Fruit fly (Drosophila melanogaster) whole organism, embryonic: ENCODE measurements around the gene Caper.
A peak's percentile ranks its signal among the peaks of the same experiment; 100 is the strongest.

ENCODE experiments used
- Bdp1 ChIP-seq: fragments of 200-800 bp; sonication (Bioruptor generic); optimal IDR thresholded peaks from 3 replicates; lab custom pipeline; 2016; ENCODE audit warnings: missing biosample characterization, missing genetic modification characterization
- Blimp-1 ChIP-seq: fragments of 200-800 bp; sonication (Bioruptor generic); optimal IDR thresholded peaks from 3 replicates; lab custom pipeline; 2018; ENCODE audit warnings: missing biosample characterization, missing genetic modification characterization, mild to moderate bottlenecking, moderate library complexity, missing genetic modification reagents
- CG10209 ChIP-seq: fragments of 200-800 bp; sonication (Bioruptor generic); optimal IDR thresholded peaks from 3 replicates; lab custom pipeline; 2017; ENCODE audit warnings: missing biosample characterization, mild to moderate bottlenecking, missing genetic modification characterization, missing genetic modification reagents
- CG11723 ChIP-seq: fragments of 200-800 bp; sonication (Bioruptor generic); optimal IDR thresholded peaks from 2 replicates; lab custom pipeline; 2017; ENCODE audit warnings: missing biosample characterization, mild to moderate bottlenecking, missing genetic modification characterization
- CG1233 ChIP-seq: fragments of 200-800 bp; sonication (Bioruptor generic); optimal IDR thresholded peaks from 4 replicates; lab custom pipeline; 2018; ENCODE audit warnings: missing biosample characterization, mild to moderate bottlenecking, missing genetic modification characterization
- CG13287 ChIP-seq: fragments of 200-800 bp; sonication (Bioruptor generic); IDR thresholded peaks from 2 replicates; pipeline ENCODE4 v1.3.6; 2022; ENCODE audit warnings: missing biosample characterization, missing genetic modification characterization; ENCODE audit not compliant: partially characterized antibody
- CG14667 ChIP-seq: fragments of 200-800 bp; sonication (Bioruptor generic); IDR thresholded peaks from 2 replicates; pipeline ENCODE4 v1.3.6; 2022; ENCODE audit warnings: missing biosample characterization, missing genetic modification characterization
- CG14710 ChIP-seq: fragments of 200-800 bp; sonication (Bioruptor generic); optimal IDR thresholded peaks from 3 replicates; lab custom pipeline; 2019; ENCODE audit warnings: missing biosample characterization, mild to moderate bottlenecking, missing genetic modification characterization, moderate library complexity
- CG15601 ChIP-seq: fragments of 200-800 bp; sonication (Bioruptor generic); optimal IDR thresholded peaks from 3 replicates; lab custom pipeline; 2019; ENCODE audit warnings: missing biosample characterization, mild to moderate bottlenecking, missing genetic modification characterization, moderate library complexity
- CG17802 ChIP-seq: fragments of 200-800 bp; sonication (Bioruptor generic); optimal IDR thresholded peaks from 2 replicates; lab custom pipeline; 2018; ENCODE audit warnings: missing biosample characterization, mild to moderate bottlenecking, missing genetic modification characterization, moderate library complexity
- CG2889 ChIP-seq: fragments of 200-800 bp; sonication (Bioruptor generic); IDR thresholded peaks from 3 replicates; pipeline ENCODE4 v1.3.6; 2022; ENCODE audit warnings: missing biosample characterization, missing genetic modification characterization
- CG32767 ChIP-seq: fragments of 200-800 bp; sonication (Bioruptor generic); IDR thresholded peaks from 2 replicates; pipeline ENCODE4 v1.3.6; 2022; ENCODE audit warnings: missing biosample characterization, missing genetic modification characterization
- CG32772 ChIP-seq: fragments of 200-800 bp; sonication (Bioruptor generic); IDR thresholded peaks from 2 replicates; pipeline ENCODE4 v1.3.6; 2022; ENCODE audit warnings: missing biosample characterization, missing genetic modification characterization
- CG3726 ChIP-seq: fragments of 200-800 bp; sonication (Bioruptor generic); IDR thresholded peaks from 3 replicates; pipeline ENCODE4, ENCODE4 v1.3.6; 2022; ENCODE audit warnings: missing biosample characterization, missing genetic modification characterization
- CG4404 ChIP-seq: fragments of 200-800 bp; sonication (Bioruptor generic); IDR thresholded peaks from 2 replicates; pipeline ENCODE4 v1.3.6; 2022; ENCODE audit warnings: missing biosample characterization, missing genetic modification characterization
- CG7839 ChIP-seq: fragments of 200-800 bp; sonication (Bioruptor generic); optimal IDR thresholded peaks from 3 replicates; lab custom pipeline; 2018; ENCODE audit warnings: missing biosample characterization, mild to moderate bottlenecking, missing genetic modification characterization, moderate library complexity
- CG9727 ChIP-seq: fragments of 200-800 bp; sonication (Bioruptor generic); optimal IDR thresholded peaks from 3 replicates; lab custom pipeline; 2017; ENCODE audit warnings: missing biosample characterization, mild to moderate bottlenecking, missing genetic modification characterization
- CG9817 ChIP-seq: fragments of 200-800 bp; sonication (Bioruptor generic); optimal IDR thresholded peaks from 2 replicates; lab custom pipeline; 2018; ENCODE audit warnings: missing biosample characterization, mild to moderate bottlenecking, missing genetic modification characterization, moderate library complexity
- Camta ChIP-seq: fragments of 200-800 bp; sonication (Bioruptor generic); optimal IDR thresholded peaks from 2 replicates; lab custom pipeline; 2016; ENCODE audit warnings: missing biosample characterization, missing genetic modification characterization
- Deaf1 ChIP-seq: fragments of 200-800 bp; optimal IDR thresholded peaks from 3 replicates; lab custom pipeline; 2019; ENCODE audit warnings: missing biosample characterization, mild to moderate bottlenecking, missing genetic modification characterization, moderate library complexity
- Dek ChIP-seq: fragments of 200-800 bp; sonication (Bioruptor generic); optimal IDR thresholded peaks from 3 replicates; lab custom pipeline; 2019; ENCODE audit warnings: missing biosample characterization, mild to moderate bottlenecking, missing genetic modification characterization, moderate library complexity
- Drgx ChIP-seq: fragments of 200-800 bp; sonication (Bioruptor generic); IDR thresholded peaks from 2 replicates; pipeline ENCODE4 v1.3.6; 2022; ENCODE audit warnings: missing biosample characterization, missing genetic modification characterization
- E2f1 ChIP-seq: fragments of 200-800 bp; sonication (Bioruptor generic); IDR thresholded peaks from 2 replicates; pipeline ENCODE4 v1.3.6; 2022; ENCODE audit warnings: missing biosample characterization, missing genetic modification characterization
- Fer2 ChIP-seq: fragments of 200-800 bp; sonication (Bioruptor generic); optimal IDR thresholded peaks from 2 replicates; lab custom pipeline; 2018; ENCODE audit warnings: missing biosample characterization, mild to moderate bottlenecking, missing genetic modification characterization, moderate library complexity
- Gsc ChIP-seq: fragments of 200-800 bp; sonication (Bioruptor generic); IDR thresholded peaks from 2 replicates; pipeline ENCODE4 v1.3.6; 2022; ENCODE audit warnings: missing biosample characterization, missing genetic modification characterization
- HmgD ChIP-seq: fragments of 200-800 bp; sonication (Bioruptor generic); optimal IDR thresholded peaks from 3 replicates; lab custom pipeline; 2016; ENCODE audit warnings: missing biosample characterization, missing genetic modification characterization
- Jarid2 ChIP-seq: fragments of 200-800 bp; sonication (Bioruptor generic); optimal IDR thresholded peaks from 3 replicates; lab custom pipeline; 2017; ENCODE audit warnings: mild to moderate bottlenecking, missing biosample characterization, missing genetic modification reagents, missing genetic modification characterization
- Myb ChIP-seq: fragments of 200-800 bp; sonication (Bioruptor generic); optimal IDR thresholded peaks from 2 replicates; lab custom pipeline; 2016; ENCODE audit warnings: missing biosample characterization, missing genetic modification characterization
- NfI ChIP-seq: fragments of 200-800 bp; sonication (Bioruptor generic); optimal IDR thresholded peaks from 3 replicates; lab custom pipeline; 2018; ENCODE audit warnings: missing biosample characterization, mild to moderate bottlenecking, missing genetic modification characterization, moderate library complexity
- Opbp ChIP-seq: fragments of 200-800 bp; sonication (Bioruptor generic); IDR thresholded peaks from 3 replicates; pipeline ENCODE4 v1.3.6; 2022; ENCODE audit warnings: missing biosample characterization, missing genetic modification characterization; ENCODE audit not compliant: partially characterized antibody
- Six4 ChIP-seq: fragments of 200-800 bp; sonication (Bioruptor generic); optimal IDR thresholded peaks from 2 replicates; lab custom pipeline; 2016; ENCODE audit warnings: missing biosample characterization, missing genetic modification characterization
- Ssrp ChIP-seq: fragments of 200-800 bp; sonication (Bioruptor generic); optimal IDR thresholded peaks from 2 replicates; lab custom pipeline; 2018; ENCODE audit warnings: missing biosample characterization, mild to moderate bottlenecking, missing genetic modification characterization, moderate library complexity
- ac ChIP-seq: fragments of 200-800 bp; sonication (Bioruptor generic); optimal IDR thresholded peaks from 3 replicates; lab custom pipeline; 2017; ENCODE audit warnings: missing biosample characterization, mild to moderate bottlenecking, missing genetic modification characterization
- ap ChIP-seq: fragments of 200-800 bp; sonication (Bioruptor generic); IDR thresholded peaks from 2 replicates; pipeline ENCODE4 v1.3.6; 2022; ENCODE audit warnings: missing biosample characterization, missing genetic modification characterization
- br ChIP-seq: fragments of >200 bp; optimal IDR thresholded peaks from 2 replicates; lab custom pipeline; 2017
- cato ChIP-seq: fragments of 200-800 bp; sonication (Bioruptor generic); optimal IDR thresholded peaks from 2 replicates; lab custom pipeline; 2016; ENCODE audit warnings: missing biosample characterization, missing genetic modification characterization, borderline replicate concordance
- dimm ChIP-seq: fragments of 200-800 bp; sonication (Bioruptor generic); IDR thresholded peaks from 2 replicates; pipeline ENCODE4 v1.3.6; 2022; ENCODE audit warnings: missing biosample characterization, missing genetic modification characterization
- en ChIP-seq: fragments of 200-800 bp; sonication (Bioruptor generic); optimal IDR thresholded peaks from 2 replicates; lab custom pipeline; 2016; ENCODE audit warnings: missing biosample characterization, missing genetic modification characterization
- eyg ChIP-seq: fragments of 200-800 bp; sonication (Bioruptor generic); optimal IDR thresholded peaks from 3 replicates; lab custom pipeline; 2016; ENCODE audit warnings: missing biosample characterization, missing genetic modification characterization
- fd96Cb ChIP-seq: fragments of 200-800 bp; sonication (Bioruptor generic); optimal IDR thresholded peaks from 2 replicates; lab custom pipeline; 2018; ENCODE audit warnings: missing biosample characterization, mild to moderate bottlenecking, missing genetic modification characterization, moderate library complexity
- fru ChIP-seq: fragments of >200 bp; optimal IDR thresholded peaks from 2 replicates; lab custom pipeline; 2017
- h ChIP-seq: fragments of >200 bp; optimal IDR thresholded peaks from 2 replicates; lab custom pipeline; 2017
- her ChIP-seq: fragments of 200-800 bp; sonication (Bioruptor generic); optimal IDR thresholded peaks from 2 replicates; lab custom pipeline; 2016; ENCODE audit warnings: missing biosample characterization, missing genetic modification characterization
- klu ChIP-seq: fragments of 200-800 bp; sonication (Bioruptor generic); IDR thresholded peaks from 2 replicates; pipeline ENCODE4 v1.3.6; 2022; ENCODE audit warnings: missing biosample characterization, missing genetic modification characterization
- luna ChIP-seq: fragments of 200-800 bp; sonication (Bioruptor generic); optimal IDR thresholded peaks from 2 replicates; lab custom pipeline; 2016; ENCODE audit warnings: missing biosample characterization, missing genetic modification characterization
- p53 ChIP-seq: fragments of 200-800 bp; sonication (Bioruptor generic); optimal IDR thresholded peaks from 2 replicates; lab custom pipeline; 2016; ENCODE audit warnings: missing biosample characterization, missing genetic modification characterization
- salm ChIP-seq: fragments of 200-800 bp; sonication (Bioruptor generic); optimal IDR thresholded peaks from 2 replicates; lab custom pipeline; 2018; ENCODE audit warnings: missing biosample characterization, mild to moderate bottlenecking, missing genetic modification characterization
- sd ChIP-seq: fragments of 200-800 bp; sonication (Bioruptor generic); optimal IDR thresholded peaks from 3 replicates; lab custom pipeline; 2018; ENCODE audit warnings: missing biosample characterization, mild to moderate bottlenecking, missing genetic modification characterization, moderate library complexity
- tna ChIP-seq: fragments of 200-800 bp; sonication (Bioruptor generic); IDR thresholded peaks from 2 replicates; pipeline ENCODE4 v1.3.6; 2022; ENCODE audit warnings: missing biosample characterization, missing genetic modification characterization; ENCODE audit not compliant: partially characterized antibody
- zen2 ChIP-seq: fragments of 200-800 bp; sonication (Bioruptor generic); IDR thresholded peaks from 3 replicates; pipeline ENCODE4 v1.3.6; 2022; ENCODE audit warnings: missing biosample characterization, missing genetic modification characterization; ENCODE audit not compliant: partially characterized antibody

Gene Caper

dm6 chr2L:7042150-7042811, 9.8 kb downstream of the Caper start (continued):
- TF ChIP-seq CG7839 = peak; percentile 61
- no peak for TF ChIP-seq cato
- TF ChIP-seq CG15601 (tag; lab: Kevin White, UChicago) = peak; percentile 8
- TF ChIP-seq ac (GFP tag; lab: Kevin White, UChicago) = no peak
- TF ChIP-seq CG3726 = 0 out of 3 replicates have a peak, but pooled peaks have one; percentile 52
- TF ChIP-seq Ssrp (tag; lab: Kevin White, UChicago) = peak; percentile 38
- TF ChIP-seq E2f1 = peak; percentile 6
- TF ChIP-seq en (GFP tag; lab: Kevin White, UChicago) = no peak
- TF ChIP-seq fru (lab: Kevin White, UChicago) = no peak
- TF ChIP-seq Blimp-1 = peak; percentile 9
- TF ChIP-seq Gsc (GFP tag; lab: Robert Waterston, UW) = no peak
- TF ChIP-seq CG10209 (GFP tag; lab: Kevin White, UChicago) = peak; percentile 31
- no peak for TF ChIP-seq CG17802 (tag; lab: Kevin White, UChicago)
- peak; percentile 43 for TF ChIP-seq CG1233 (GFP tag; lab: Kevin White, UChicago)
- TF ChIP-seq Dek (tag; lab: Kevin White, UChicago) = peak; percentile 23
- TF ChIP-seq zen2 (GFP tag; lab: Robert Waterston, UW) = peak; percentile 49
- peak; percentile 41; the same call in 1 of the 2 replicates for TF ChIP-seq CG32772
- peak; percentile 6 for TF ChIP-seq CG11723 (GFP tag; lab: Kevin White, UChicago)
- TF ChIP-seq Six4 (GFP tag; lab: Kevin White, UChicago) = peak; percentile 3
- TF ChIP-seq NfI (GFP tag; lab: Kevin White, UChicago) = peak; percentile 27
- peak; percentile 62; the same call in 1 of the 3 replicates for TF ChIP-seq CG2889 (GFP tag; lab: Robert Waterston, UW)
- no peak for TF ChIP-seq Camta (GFP tag; lab: Kevin White, UChicago)
- TF ChIP-seq ap (GFP tag; lab: Robert Waterston, UW) = no peak
- TF ChIP-seq Bdp1 (GFP tag; lab: Kevin White, UChicago) = peak; percentile 9
- peak; percentile 85 for TF ChIP-seq CG13287 (GFP tag; lab: Robert Waterston, UW)
- peak; percentile 59 for TF ChIP-seq her (GFP tag; lab: Kevin White, UChicago)
- TF ChIP-seq luna (GFP tag; lab: Kevin White, UChicago) = peak; percentile 1
- TF ChIP-seq CG4404 = no peak
- TF ChIP-seq Deaf1 = peak; percentile 53
- no peak for TF ChIP-seq h (lab: Kevin White, UChicago)
- TF ChIP-seq CG14667 = no peak
- peak; percentile 78 for TF ChIP-seq HmgD (GFP tag; lab: Kevin White, UChicago)
- TF ChIP-seq br (lab: Kevin White, UChicago) = no peak
- TF ChIP-seq dimm = no peak
- TF ChIP-seq eyg (GFP tag; lab: Kevin White, UChicago) = no peak
- no peak for TF ChIP-seq Fer2 (tag; lab: Kevin White, UChicago)
- TF ChIP-seq Drgx (GFP tag; lab: Robert Waterston, UW) = peak; percentile 73
- peak; percentile 27; the same call in 1 of the 2 replicates for TF ChIP-seq CG32767 (GFP tag; lab: Robert Waterston, UW)
- peak; percentile 76 for TF ChIP-seq Myb
- peak; percentile 16 for TF ChIP-seq fd96Cb (tag; lab: Kevin White, UChicago)
- peak; percentile 70; the same call in 2 of the 3 replicates for TF ChIP-seq Opbp (GFP tag; lab: Robert Waterston, UW)
- TF ChIP-seq CG9817 = peak; percentile 23
- TF ChIP-seq p53 (GFP tag; lab: Kevin White, UChicago) = peak; percentile 17
- peak; percentile 48 for TF ChIP-seq Jarid2
- no peak for TF ChIP-seq salm (tag; lab: Kevin White, UChicago)
- no peak; the same call in 1 of the 2 replicates for TF ChIP-seq klu (GFP tag; lab: Robert Waterston, UW)
- no peak for TF ChIP-seq tna
- TF ChIP-seq CG9727 (GFP tag; lab: Kevin White, UChicago) = peak; percentile 41
- TF ChIP-seq CG14710 (tag; lab: Kevin White, UChicago) = peak; percentile 61
- no peak for TF ChIP-seq sd (tag; lab: Kevin White, UChicago)
